Worm (Caenorhabditis elegans) whole organism, young adult: Measurements from ENCODE around the gene srh-95.

Experiments
- fkh-3 ChIP-seq: sonication (generic microtip); optimal IDR thresholded peaks from 2 replicates; lab custom pipeline; 2016; ENCODE audit warnings: mild to moderate bottlenecking, missing genetic modification characterization, missing compliant biosample characterization
- lag-1 ChIP-seq: fragments of 200-800 bp; sonication (Bioruptor generic); IDR thresholded peaks from 2 replicates; pipeline ENCODE4 v1.3.6; 2022; ENCODE audit warnings: missing genetic modification reagents, missing genetic modification characterization, missing compliant biosample characterization
- lin-35 ChIP-seq, 3 experiments: fragments of 150-350 bp in 2 of 3; sonication (generic microtip) in 1 of 3; optimal IDR thresholded peaks; 2 replicates each; lab custom pipeline; 2014 to 2018; ENCODE audit warnings: missing biosample characterization in 3 of 3, missing genetic modification characterization in 3 of 3, missing genetic modification reagents in 3 of 3

ce11 chrV:16232180-16232579 lies 14.5 kb upstream of the srh-95 start, which contains the start of gene gst-22:
- TF ChIP-seq lin-35 (GFP tag; optimal IDR thresholded peaks at IDR 0.05; lab: Kevin White, UChicago): no peak
- no peak for TF ChIP-seq lag-1
- no peak for TF ChIP-seq fkh-3 (tag; lab: Kevin White, UChicago)
